Worm (Caenorhabditis elegans): ENCODE measurements around the gene srz-11.

srz-11 gene

ce11 chrV:15148800-15149199 lies 14.1 kb upstream of the srz-11 start, which contains the start of gene T09F5.1:
TSS of gene T09F5.1 (plus strand) at chrV:15149100.
- TF ChIP-seq atf-7 (tag; optimal IDR thresholded peaks at IDR 0.05), result no peak
- no peak for TF ChIP-seq Y79H2A.3 (GFP tag; conservative IDR thresholded peaks at IDR 0.05)
- TF ChIP-seq Y53F4B.3 (GFP tag; IDR thresholded peaks at IDR 0.05), result no peak
- no peak for TF ChIP-seq akir-1 (GFP tag; optimal IDR thresholded peaks at IDR 0.05)
- no peak for TF ChIP-seq sptf-2 (GFP tag; optimal IDR thresholded peaks at IDR 0.05)
- TF ChIP-seq nfya-2 (GFP tag; IDR thresholded peaks at IDR 0.05), result no peak
- no peak for TF ChIP-seq ceh-58 (GFP tag; IDR thresholded peaks at IDR 0.05)
- TF ChIP-seq nhr-27 (tag; optimal IDR thresholded peaks at IDR 0.05), result no peak
- no peak for TF ChIP-seq lir-1 (GFP tag; conservative IDR thresholded peaks at IDR 0.05)
- no peak for TF ChIP-seq madf-10 (tag; optimal IDR thresholded peaks at IDR 0.05)
- no peak for TF ChIP-seq ztf-26 (tag; optimal IDR thresholded peaks at IDR 0.05)
- TF ChIP-seq hlh-12 (tag; optimal IDR thresholded peaks at IDR 0.05), result no peak

ce11 chrV:15150176-15150575 lies 12.7 kb upstream of the srz-11 start:
- no peak for TF ChIP-seq hmg-20 (GFP tag; IDR thresholded peaks at IDR 0.05)
- TF ChIP-seq zim-3 (tag; optimal IDR thresholded peaks at IDR 0.05), result no peak
- no peak for TF ChIP-seq tlf-1 (GFP tag; optimal IDR thresholded peaks at IDR 0.05)
- no peak for TF ChIP-seq somi-1 (GFP tag; optimal IDR thresholded peaks at IDR 0.05)
- no peak for TF ChIP-seq F39B2.1 (GFP tag; IDR thresholded peaks at IDR 0.05)
- no peak for TF ChIP-seq die-1 (tag; optimal IDR thresholded peaks at IDR 0.05)
- TF ChIP-seq B0035.1 (tag; optimal IDR thresholded peaks at IDR 0.05), result no peak

ce11 chrV:15150661-15151060 lies 12.2 kb upstream of the srz-11 start, which contains the start of gene T09F5.2:
TSS of gene T09F5.2 (plus strand) at chrV:15150961.
- TF ChIP-seq egl-44 (GFP tag; IDR thresholded peaks at IDR 0.05) (no peak), madf-6 (GFP tag; IDR thresholded peaks at IDR 0.05) (no peak), snpc-1.1 (tag; optimal IDR thresholded peaks at IDR 0.05; ENCODE audit: insufficient read depth) (no peak), ztf-28 (GFP tag; IDR thresholded peaks at IDR 0.05) (no peak), athp-1 (tag; optimal IDR thresholded peaks at IDR 0.05) (no peak), aptf-2 (GFP tag; conservative IDR thresholded peaks at IDR 0.05) (no peak), snpc-3.4 (tag; optimal IDR thresholded peaks at IDR 0.05) (no peak), sea-2 (GFP tag; IDR thresholded peaks at IDR 0.05) (no peak), bed-2 (GFP tag; IDR thresholded peaks at IDR 0.05) (no peak), Y79H2A.3 (GFP tag; conservative IDR thresholded peaks at IDR 0.05) (no peak), ceh-58 (GFP tag; IDR thresholded peaks at IDR 0.05) (no peak), ztf-6 (GFP tag; IDR thresholded peaks at IDR 0.05) (no peak), lir-1 (GFP tag; conservative IDR thresholded peaks at IDR 0.05) (no peak), dpl-1 (GFP tag; optimal IDR thresholded peaks at IDR 0.05) (no peak), zim-3 (tag; optimal IDR thresholded peaks at IDR 0.05) (no peak), C17E4.6 (GFP tag; IDR thresholded peaks at IDR 0.05) (no peak), Y67H2A.10 (GFP tag; conservative IDR thresholded peaks at IDR 0.05) (no peak), F10E7.11 (tag; optimal IDR thresholded peaks at IDR 0.05) (no peak), atf-7 (tag; optimal IDR thresholded peaks at IDR 0.05) (no peak), ets-4 (GFP tag; optimal IDR thresholded peaks at IDR 0.05) (no peak)

ce11 chrV:15152010-15152409 lies 10.9 kb upstream of the srz-11 start:
- TF ChIP-seq tbx-9 (tag; optimal IDR thresholded peaks at IDR 0.05; ENCODE audit: borderline replicate concordance), result no peak
- no peak for TF ChIP-seq sdz-38 (tag; optimal IDR thresholded peaks at IDR 0.05)
- TF ChIP-seq F23B12.7 (tag; optimal IDR thresholded peaks at IDR 0.05; ENCODE audit: insufficient read depth), result no peak
- no peak for TF ChIP-seq zim-3 (tag; optimal IDR thresholded peaks at IDR 0.05)
- TF ChIP-seq ceh-27 (GFP tag; optimal IDR thresholded peaks at IDR 0.05), result no peak
- no peak for TF ChIP-seq pha-4 (tag; optimal IDR thresholded peaks at IDR 0.05)
- TF ChIP-seq Y53F4B.3 (GFP tag; IDR thresholded peaks at IDR 0.05), result no peak
- no peak for TF ChIP-seq ekl-4 (GFP tag; IDR thresholded peaks at IDR 0.05)
- TF ChIP-seq nhr-120 (GFP tag; IDR thresholded peaks at IDR 0.05), result no peak
